Fruit fly (Drosophila melanogaster) Kc167 (cell line): ENCODE results near the gene Sodh1.

Source experiments
- Myc ChIP-seq: fragments of >200 bp; optimal IDR thresholded peaks from 2 replicates; lab custom pipeline; 2017; ENCODE audit warnings: missing external identifiers
- Sin3A ChIP-seq: fragments of >200 bp; optimal IDR thresholded peaks from 2 replicates; lab custom pipeline; 2018; ENCODE audit warnings: missing external identifiers
- h ChIP-seq: fragments of >200 bp; optimal IDR thresholded peaks from 3 replicates; lab custom pipeline; 2018; ENCODE audit warnings: missing external identifiers
- insv ChIP-seq: fragments of >200 bp; optimal IDR thresholded peaks from 3 replicates; lab custom pipeline; 2018; ENCODE audit warnings: missing external identifiers
- psq ChIP-seq: fragments of >200 bp; optimal IDR thresholded peaks from 2 replicates; lab custom pipeline; 2017; ENCODE audit warnings: missing external identifiers
- ttk ChIP-seq: sonication (Bioruptor generic); optimal IDR thresholded peaks from 2 replicates; lab custom pipeline; 2017; ENCODE audit warnings: missing external identifiers

Sodh1 gene

DNA sequence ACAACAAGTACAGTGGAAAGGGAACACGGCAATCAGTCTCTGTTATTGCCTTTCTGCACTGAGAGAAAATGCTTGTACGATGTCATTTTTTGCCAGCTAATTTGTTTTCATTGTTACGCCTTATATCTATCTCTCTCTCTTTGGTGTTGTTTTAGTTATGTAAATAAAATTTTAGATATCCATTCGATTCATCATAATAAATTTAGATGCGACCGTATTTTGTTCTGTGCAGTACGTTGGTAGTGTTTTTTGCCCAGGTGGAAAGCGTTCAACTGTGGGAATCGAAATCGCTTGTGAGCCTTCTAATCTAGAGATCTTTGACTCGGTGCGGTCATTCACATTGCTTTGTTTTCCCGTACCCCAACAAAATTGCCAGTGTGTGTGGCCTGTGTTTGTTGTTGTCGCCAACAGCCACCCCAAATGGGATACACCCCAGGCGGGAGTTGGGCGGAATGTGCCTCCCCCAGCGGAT, 23.6 kb downstream of the Sodh1 start:
- no peak for TF ChIP-seq psq (lab: Kevin White, UChicago)
- TF ChIP-seq ttk (lab: Kevin White, UChicago), result peak; percentile 55

DNA sequence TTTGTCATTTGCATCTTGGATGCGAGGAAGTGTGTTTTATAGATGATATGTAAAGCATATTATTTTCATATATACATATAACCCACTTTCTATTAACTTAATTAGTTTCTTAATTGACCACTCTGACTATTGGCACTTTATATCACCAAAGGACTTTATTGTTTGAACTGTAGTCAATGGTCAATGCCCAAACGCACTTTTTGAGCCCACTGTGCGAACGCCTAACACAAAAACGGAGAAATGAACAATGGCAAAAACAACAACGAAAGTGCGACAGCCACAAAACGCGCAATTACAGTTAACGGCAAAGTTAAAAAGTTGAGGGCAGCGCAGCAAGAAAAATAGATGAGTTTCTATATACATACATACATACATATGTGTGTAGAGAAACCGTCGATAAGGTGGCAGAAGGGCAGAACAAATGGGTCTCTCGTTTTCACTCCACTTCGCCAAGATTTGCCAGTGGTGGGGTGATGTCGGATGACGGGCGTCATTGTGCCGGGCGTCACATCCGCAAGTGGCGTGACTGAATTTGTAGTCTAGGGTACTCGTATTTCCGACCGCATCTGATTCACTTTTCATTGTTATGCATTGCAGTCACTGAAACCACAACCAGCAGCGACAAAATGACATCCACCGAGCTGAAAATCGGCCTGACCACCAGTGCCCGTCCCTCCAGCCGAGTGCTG, 24.3 kb downstream of the Sodh1 start:
- TF ChIP-seq Sin3A, result no peak
- no peak for TF ChIP-seq psq (lab: Kevin White, UChicago)
- no peak for TF ChIP-seq insv
- no peak for TF ChIP-seq h (lab: Kevin White, UChicago)
- no peak for TF ChIP-seq ttk (lab: Kevin White, UChicago)

DNA sequence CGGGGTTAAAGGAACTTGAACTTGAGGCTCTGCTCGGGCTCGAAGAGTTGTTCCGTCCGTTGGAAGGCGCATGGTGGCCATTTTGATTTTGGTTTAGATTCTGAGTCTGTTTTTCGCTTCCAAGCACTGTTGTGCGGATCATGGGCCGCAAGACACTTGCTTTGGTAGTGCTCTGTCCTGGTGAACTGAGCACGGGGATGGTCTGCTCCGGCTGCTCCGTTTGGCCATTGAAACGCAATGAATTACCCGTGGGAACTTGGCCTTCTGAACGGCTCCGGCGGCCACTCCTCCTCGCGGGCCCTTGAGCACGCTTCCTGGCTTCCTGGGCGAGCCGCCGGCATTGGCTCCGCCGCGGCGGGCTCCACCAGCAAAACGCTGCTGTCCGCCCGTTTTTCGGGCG, 27.6 kb downstream of the Sodh1 start:
- TF ChIP-seq ttk (lab: Kevin White, UChicago), result no peak
- no peak for TF ChIP-seq psq (lab: Kevin White, UChicago)
- TF ChIP-seq Sin3A, result no peak
- TF ChIP-seq insv, result no peak
- no peak for TF ChIP-seq h (lab: Kevin White, UChicago)
- no peak for TF ChIP-seq Myc (lab: Kevin White, UChicago)

DNA sequence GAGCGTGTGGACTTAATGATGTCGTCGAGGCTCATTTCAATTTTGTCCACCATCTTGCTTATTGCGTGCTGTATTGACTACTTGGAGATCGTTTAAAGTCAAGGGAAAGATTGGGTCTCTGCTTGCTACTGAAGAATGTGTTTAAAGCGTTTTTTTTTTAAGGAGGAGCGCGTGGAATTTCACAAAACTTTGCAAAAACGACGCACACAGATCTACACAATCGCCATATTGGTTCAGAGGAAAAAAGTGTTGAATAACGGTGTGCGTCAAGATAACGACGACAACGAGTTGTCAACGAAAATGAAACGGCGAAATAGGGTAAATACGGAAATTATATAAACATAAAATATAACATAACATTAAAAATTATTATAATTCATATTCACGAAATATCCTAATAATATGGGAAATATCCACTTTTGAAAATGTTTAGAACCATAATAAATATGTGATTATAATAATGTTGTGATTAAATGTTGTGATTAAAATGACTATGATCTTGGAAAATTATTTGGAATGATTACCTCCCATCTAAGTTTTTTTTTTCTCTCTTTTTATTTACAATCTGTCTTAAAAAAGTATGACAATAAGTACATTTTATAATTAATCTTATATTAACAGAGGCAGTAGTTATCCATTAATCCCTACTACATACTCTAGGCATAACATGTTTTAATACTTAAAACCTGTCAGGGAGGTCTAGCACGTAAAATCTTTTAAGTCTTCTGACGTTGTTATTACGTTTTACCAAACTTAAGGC, 28.2 kb downstream of the Sodh1 start, which contains the start of gene Ref1:
Gene Ref1, minus strand, starts transcription at position 231 of the 760 bp plus-strand sequence.
- no peak for TF ChIP-seq ttk (lab: Kevin White, UChicago)
- no peak for TF ChIP-seq insv
- TF ChIP-seq Myc (lab: Kevin White, UChicago), result no peak
- no peak for TF ChIP-seq Sin3A
- no peak for TF ChIP-seq h (lab: Kevin White, UChicago)
- no peak for TF ChIP-seq psq (lab: Kevin White, UChicago)

DNA sequence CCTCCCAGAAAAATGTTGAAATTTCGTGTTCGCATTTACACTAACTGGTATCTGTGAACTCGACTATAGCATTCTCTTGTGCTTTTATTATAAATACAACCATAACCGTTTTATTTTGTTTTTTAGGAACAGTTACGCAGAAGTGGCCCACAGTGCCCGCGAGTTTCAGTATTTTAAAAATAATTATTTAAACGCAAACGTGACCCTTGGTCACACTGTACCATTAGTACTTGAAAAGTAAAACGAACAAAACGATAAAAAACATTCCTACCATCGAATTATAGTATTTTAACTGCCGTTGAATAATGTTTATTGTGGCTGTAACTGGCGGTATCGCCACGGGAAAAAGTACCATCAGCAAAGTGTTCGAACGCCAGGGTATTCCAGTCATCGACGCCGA, 29.8 kb downstream of the Sodh1 start, which contains the start of gene Dpck:
Gene Dpck, plus strand, starts transcription at position 211 of the 400 bp plus-strand sequence.
- TF ChIP-seq insv (no peak), h (lab: Kevin White, UChicago) (no peak), Myc (lab: Kevin White, UChicago) (no peak), Sin3A (no peak), ttk (lab: Kevin White, UChicago) (no peak), psq (lab: Kevin White, UChicago) (no peak)

DNA sequence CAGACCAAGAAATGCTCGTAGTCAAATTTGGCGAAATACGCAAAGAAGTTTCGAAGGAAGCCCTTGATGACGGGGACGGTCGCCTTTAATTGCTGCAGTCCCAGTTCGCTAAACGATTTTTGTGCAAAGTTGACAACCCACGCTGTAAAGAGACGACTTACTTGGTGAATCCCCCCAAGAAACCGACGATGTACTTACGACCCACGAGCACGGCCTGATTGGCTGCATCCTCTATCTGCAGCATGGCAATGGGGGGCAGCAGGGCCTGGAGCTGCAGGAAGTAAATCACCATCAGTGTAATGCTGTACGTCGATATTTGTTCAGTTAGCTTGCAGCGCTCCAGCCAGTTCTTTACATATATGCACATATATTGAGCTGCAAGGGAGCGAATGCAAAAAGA, 31.6 kb downstream of the Sodh1 start:
- TF ChIP-seq h (lab: Kevin White, UChicago) (no peak), Myc (lab: Kevin White, UChicago) (no peak), psq (lab: Kevin White, UChicago) (no peak)

DNA sequence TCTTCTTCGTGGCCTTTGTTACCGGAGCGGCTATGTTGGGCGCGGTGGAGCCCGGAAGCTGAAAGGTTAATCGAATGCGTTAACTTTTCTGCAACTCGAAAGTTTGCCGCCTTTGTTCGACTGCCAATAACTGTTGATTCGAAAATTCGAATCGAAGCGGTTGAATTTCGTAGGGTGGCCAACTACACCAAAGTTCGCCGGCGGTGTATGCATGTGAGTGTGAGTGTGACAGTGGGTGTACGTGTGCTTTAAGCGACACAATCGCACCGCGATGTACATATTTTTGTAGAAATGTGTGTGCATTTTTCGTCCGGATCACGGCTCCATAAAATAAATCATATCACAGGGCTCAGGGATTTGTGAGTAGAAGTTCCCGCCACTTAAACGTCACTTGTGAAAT, 33.3 kb downstream of the Sodh1 start:
- TF ChIP-seq Sin3A (no peak), ttk (lab: Kevin White, UChicago) (no peak), psq (lab: Kevin White, UChicago) (no peak)

DNA sequence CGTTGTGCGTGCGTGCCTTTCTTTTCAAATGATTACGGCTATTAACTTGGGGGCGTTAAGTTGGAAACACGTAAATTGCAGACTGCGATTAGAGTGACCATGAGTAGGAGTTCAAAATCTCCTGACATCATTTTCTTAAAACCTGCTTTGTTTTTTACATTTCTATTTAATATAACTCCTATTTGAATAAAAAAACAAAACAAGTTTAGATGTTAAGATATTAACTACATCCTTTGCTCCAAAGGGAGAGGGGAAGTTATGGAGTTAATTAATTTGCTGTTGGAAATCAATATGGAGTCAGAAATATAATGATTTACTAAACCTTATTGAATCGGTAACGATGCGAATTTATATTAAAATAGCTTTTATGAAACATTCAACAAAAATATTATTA, 33.8 kb downstream of the Sodh1 start, which contains the start of gene Tailor:
Gene Tailor, minus strand, starts transcription at position 101 of the 394 bp plus-strand sequence.
- no peak for TF ChIP-seq insv

DNA sequence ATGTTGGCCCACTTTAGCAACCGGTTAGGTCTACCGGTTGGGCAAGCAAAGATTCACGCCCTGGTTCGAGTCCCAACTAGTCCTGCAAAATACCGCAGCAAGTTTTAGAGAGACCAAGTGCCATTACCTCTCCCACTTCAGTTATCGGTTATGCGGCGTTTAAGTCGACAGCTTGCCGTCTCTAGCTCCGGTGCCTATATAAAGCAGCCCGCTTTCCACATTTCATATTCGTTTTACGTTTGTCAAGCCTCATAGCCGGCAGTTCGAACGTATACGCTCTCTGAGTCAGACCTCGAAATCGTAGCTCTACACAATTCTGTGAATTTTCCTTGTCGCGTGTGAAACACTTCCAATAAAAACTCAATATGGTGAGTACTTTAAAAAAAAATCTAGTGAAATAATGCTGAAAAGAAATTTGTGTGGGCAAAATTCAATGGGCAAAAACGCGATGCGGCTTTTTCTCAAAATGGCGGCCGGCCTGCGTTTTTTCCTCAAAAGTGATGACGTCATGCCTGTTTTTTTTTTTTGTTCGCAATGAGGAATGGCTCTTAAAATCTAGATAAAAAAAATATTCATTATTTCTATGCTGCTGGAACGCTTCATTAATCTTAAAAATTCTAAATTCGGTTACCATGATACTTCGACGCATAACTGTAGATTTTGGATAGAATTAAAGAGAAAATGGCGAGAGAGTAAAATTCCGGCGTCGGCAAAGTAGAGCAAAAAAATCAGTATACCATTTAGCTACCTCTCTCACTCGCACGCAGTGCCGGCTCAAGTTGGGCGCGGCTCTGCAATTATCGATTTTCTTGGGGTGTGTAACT, 34.5 kb downstream of the Sodh1 start, which contains the start of gene alphaTub84B:
Gene alphaTub84B, plus strand, starts transcription at position 223 of the 824 bp plus-strand sequence.
- TF ChIP-seq insv (no peak), psq (lab: Kevin White, UChicago) (no peak), ttk (lab: Kevin White, UChicago) (no peak), h (lab: Kevin White, UChicago) (no peak), Sin3A (no peak), Myc (lab: Kevin White, UChicago) (no peak)

DNA sequence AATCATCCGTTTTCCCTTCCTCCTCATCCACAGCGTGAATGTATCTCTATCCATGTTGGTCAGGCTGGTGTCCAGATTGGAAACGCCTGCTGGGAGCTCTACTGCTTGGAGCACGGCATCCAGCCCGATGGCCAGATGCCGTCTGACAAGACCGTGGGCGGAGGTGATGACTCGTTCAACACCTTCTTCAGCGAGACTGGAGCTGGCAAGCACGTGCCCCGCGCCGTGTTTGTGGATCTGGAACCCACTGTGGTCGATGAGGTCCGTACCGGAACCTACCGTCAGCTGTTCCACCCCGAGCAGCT, 35.0 kb downstream of the Sodh1 start:
- no peak for TF ChIP-seq h (lab: Kevin White, UChicago)
- TF ChIP-seq ttk (lab: Kevin White, UChicago), result no peak
- TF ChIP-seq insv, result no peak
- TF ChIP-seq Myc (lab: Kevin White, UChicago), result no peak
- TF ChIP-seq Sin3A, result no peak
- TF ChIP-seq psq (lab: Kevin White, UChicago), result no peak

DNA sequence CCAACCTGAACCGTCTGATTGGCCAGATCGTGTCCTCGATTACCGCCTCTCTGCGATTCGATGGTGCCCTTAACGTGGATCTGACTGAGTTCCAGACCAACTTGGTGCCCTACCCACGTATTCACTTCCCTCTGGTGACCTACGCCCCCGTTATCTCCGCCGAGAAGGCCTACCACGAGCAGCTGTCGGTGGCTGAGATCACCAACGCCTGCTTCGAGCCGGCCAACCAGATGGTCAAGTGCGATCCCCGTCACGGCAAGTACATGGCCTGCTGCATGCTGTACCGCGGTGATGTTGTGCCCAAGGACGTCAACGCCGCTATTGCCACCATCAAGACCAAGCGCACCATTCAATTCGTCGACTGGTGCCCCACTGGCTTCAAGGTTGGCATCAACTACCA, 35.8 kb downstream of the Sodh1 start:
- TF ChIP-seq Myc (lab: Kevin White, UChicago), result no peak
- no peak for TF ChIP-seq insv
- no peak for TF ChIP-seq Sin3A
- no peak for TF ChIP-seq psq (lab: Kevin White, UChicago)
- TF ChIP-seq ttk (lab: Kevin White, UChicago), result no peak
- no peak for TF ChIP-seq h (lab: Kevin White, UChicago)

DNA sequence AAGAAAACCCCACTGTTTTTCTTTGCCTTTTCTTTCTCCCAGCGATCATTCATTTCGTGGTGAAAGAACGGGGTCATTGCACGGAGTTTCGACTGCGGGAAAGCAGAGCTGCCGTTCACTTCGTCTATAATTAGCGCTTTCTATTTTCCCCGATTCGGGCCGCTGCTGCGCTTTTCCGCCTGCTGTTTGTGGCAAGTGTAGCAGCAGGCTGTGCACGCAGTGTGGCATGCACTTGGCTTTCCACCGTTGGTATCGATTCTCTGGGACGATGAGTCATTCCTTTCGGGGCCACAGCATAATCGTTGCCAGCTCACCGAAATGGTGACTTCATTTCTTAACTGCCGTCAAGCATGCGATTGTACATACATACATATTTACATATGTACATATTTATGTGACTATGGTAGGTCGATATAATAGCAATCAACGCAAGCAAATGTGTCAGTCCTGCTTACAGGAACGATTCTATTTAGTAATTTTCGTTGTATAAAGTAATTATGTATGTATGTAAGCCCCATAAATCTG, 36.8 kb downstream of the Sodh1 start:
- no peak for TF ChIP-seq psq (lab: Kevin White, UChicago)
- no peak for TF ChIP-seq Sin3A
- no peak for TF ChIP-seq ttk (lab: Kevin White, UChicago)
- no peak for TF ChIP-seq Myc (lab: Kevin White, UChicago)
- TF ChIP-seq insv, result no peak
- no peak for TF ChIP-seq h (lab: Kevin White, UChicago)
